Worm (Caenorhabditis elegans) whole organism, mixed stage, embryonic: ENCODE measurements around the gene F49C12.4.

Source experiments
- blmp-1 ChIP-seq: fragments of 150-350 bp; optimal IDR thresholded peaks from 2 replicates; lab custom pipeline; 2014; ENCODE audit warnings: missing biosample characterization, missing genetic modification characterization
- cnd-1 ChIP-seq: fragments of 200-800 bp; sonication (Bioruptor generic); optimal IDR thresholded peaks from 2 replicates; lab custom pipeline; 2018; ENCODE audit warnings: mild to moderate bottlenecking, missing genetic modification characterization, missing compliant biosample characterization
- elt-3 ChIP-seq: fragments of 150-350 bp; optimal IDR thresholded peaks from 2 replicates; lab custom pipeline; 2014; ENCODE audit warnings: missing biosample characterization, missing genetic modification characterization
- lin-32 ChIP-seq: fragments of 200-800 bp; sonication (Bioruptor generic); optimal IDR thresholded peaks from 2 replicates; lab custom pipeline; 2018; ENCODE audit warnings: mild to moderate bottlenecking, missing genetic modification characterization, missing compliant biosample characterization
- pha-4 ChIP-seq: fragments of 150-350 bp; optimal IDR thresholded peaks from 2 replicates; lab custom pipeline; 2018; ENCODE audit warnings: missing biosample characterization, missing genetic modification reagents, missing genetic modification characterization
- snpc-4 ChIP-seq: fragments of 150-350 bp; optimal IDR thresholded peaks from 2 replicates; lab custom pipeline; 2014; ENCODE audit warnings: missing biosample characterization, missing genetic modification characterization
- sptf-1 ChIP-seq: sonication (generic microtip); optimal IDR thresholded peaks from 2 replicates; lab custom pipeline; 2017; ENCODE audit warnings: mild to moderate bottlenecking, missing genetic modification characterization, moderate library complexity, missing compliant biosample characterization
- unc-62 ChIP-seq: fragments of 150-350 bp; optimal IDR thresholded peaks from 2 replicates; lab custom pipeline; 2014; ENCODE audit warnings: missing biosample characterization, missing genetic modification reagents, missing genetic modification characterization
- ztf-11 ChIP-seq: fragments of 150-350 bp; optimal IDR thresholded peaks from 2 replicates; lab custom pipeline; 2014; ENCODE audit warnings: missing biosample characterization, missing genetic modification characterization

DNA sequence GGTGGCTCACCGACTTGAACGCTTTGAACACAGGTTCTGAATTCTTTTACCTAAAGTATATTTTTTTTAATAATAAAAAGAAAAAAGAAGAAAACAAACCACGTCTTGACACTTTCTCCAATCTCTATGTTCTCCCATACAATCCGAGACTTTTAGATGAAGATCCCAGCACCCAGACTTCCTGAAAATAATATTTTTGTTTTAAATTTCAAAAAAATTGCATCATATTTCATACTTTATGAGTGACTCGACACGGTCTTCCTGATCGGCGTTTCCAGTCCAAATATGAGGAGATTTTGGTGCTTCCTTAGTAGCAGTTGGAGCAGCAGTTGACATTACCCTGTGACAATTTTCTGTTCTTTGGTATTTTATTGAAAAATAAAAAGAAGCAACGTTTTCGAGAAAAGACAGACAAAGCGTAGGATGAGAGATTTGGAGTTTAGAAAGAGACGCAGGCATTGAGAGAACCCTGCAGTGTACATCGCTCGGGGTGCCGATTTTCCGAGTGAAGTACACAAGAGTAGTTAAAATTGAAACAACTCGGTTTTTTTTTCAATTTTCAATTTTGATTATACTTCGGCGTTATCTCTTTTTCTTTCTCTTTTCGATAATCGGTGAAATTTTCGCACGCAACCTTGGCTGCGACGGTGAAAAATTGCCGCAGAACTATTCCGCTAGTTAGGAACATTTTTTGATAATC, 31.8 kb upstream of the F49C12.4 start, which contains the start of the genes coa-4 and T20D3.14:
- TF ChIP-seq elt-3 (tag; lab: Kevin White, UChicago) (no peak), unc-62 (GFP tag; lab: Kevin White, UChicago) (no peak), blmp-1 (tag; lab: Kevin White, UChicago) (no peak), pha-4 (tag; lab: Kevin White, UChicago) (no peak), snpc-4 (tag; lab: Kevin White, UChicago) (no peak), cnd-1 (tag; lab: Kevin White, UChicago) (no peak), lin-32 (GFP tag; lab: Kevin White, UChicago) (no peak), sptf-1 (tag; lab: Kevin White, UChicago) (no peak), ztf-11 (tag; lab: Kevin White, UChicago) (no peak)
